Worm (Caenorhabditis elegans): Measurements from ENCODE around the gene acs-4.
A peak's percentile ranks its signal among the peaks of the same experiment; 100 is the strongest.

Gene acs-4

DNA sequence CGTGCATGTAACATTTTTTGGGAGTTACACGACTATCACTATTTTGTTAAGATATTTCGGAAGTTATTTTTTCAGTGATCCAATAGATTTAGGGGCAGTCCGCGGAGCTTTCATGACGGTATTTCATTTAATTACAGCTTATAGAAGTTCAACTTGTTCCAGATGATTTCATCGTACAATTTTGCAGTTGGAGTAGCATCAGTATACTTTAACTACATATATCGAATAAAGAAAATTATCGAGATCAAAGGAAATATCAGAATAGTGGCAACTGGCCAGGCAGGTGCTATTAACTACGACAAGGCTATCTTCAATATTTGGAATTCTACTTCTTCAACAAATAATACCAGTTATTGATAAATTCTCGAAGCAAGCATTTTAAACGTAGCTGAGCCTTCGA lies 10.9 kb downstream of the acs-4 start:
- TF ChIP-seq crh-2 (tag; optimal IDR thresholded peaks at IDR 0.05) = no peak
- TF ChIP-seq lin-11 (tag; optimal IDR thresholded peaks at IDR 0.05) = no peak
- TF ChIP-seq sma-9 (GFP tag; optimal IDR thresholded peaks at IDR 0.05) = no peak
- no peak for TF ChIP-seq sma-9 (tag; optimal IDR thresholded peaks at IDR 0.05)
- TF ChIP-seq ceh-82 (tag; optimal IDR thresholded peaks at IDR 0.05) = no peak

DNA sequence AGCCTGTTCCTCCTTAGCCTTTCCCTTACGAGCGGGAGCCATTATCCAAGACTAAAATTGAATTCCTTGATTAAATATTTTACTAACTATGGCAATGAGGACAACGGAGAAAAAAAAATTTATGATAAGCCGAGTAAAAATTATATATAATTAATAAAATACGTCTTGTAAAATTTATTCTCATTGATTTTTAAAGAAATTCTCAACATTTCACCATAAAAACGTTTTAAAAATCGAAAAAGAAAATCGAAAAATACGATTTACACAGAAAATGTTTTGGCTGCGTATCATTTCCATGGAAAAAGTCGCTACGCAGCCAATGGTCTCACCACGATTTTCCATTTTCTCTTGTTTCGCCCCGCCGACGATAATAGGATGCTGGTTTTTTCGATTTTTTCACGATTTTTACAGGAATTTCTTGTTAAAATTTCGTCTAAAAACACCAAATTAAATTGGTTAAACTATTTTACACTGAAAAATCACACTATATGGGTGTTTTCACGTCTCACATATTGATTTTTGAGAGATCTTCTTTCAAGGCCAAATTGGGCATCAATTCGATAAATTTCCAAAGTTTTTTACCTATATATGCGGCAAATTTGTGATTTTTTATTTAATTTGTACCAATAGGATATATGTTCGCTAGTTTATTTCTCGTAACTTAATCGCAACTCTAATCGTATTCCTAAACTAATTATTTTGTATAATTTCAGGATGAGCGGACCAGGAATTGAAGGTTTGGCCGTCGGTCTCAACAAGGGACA lies 12.1 kb downstream of the acs-4 start, which contains the start of the genes rps-14 and rpl-36:
TSS of gene rps-14 (minus strand) at position 51 of the 764 bp plus-strand sequence.
TSS of gene rpl-36 (plus strand) at position 714 of the 764 bp plus-strand sequence.
- TF ChIP-seq lin-39 (tag; optimal IDR thresholded peaks at IDR 0.05) (no peak), sem-4 (tag; optimal IDR thresholded peaks at IDR 0.05) (peak; percentile 78), ztf-4 (tag; optimal IDR thresholded peaks at IDR 0.05) (peak; percentile 80), ZK546.5 (tag; optimal IDR thresholded peaks at IDR 0.05) (peak; percentile 87), nhr-237 (tag; optimal IDR thresholded peaks at IDR 0.05) (no peak), crh-2 (tag; optimal IDR thresholded peaks at IDR 0.05) (peak; percentile 94), dmd-4 (tag; optimal IDR thresholded peaks at IDR 0.05) (no peak), elt-3 (tag; optimal IDR thresholded peaks at IDR 0.05) (no peak), R02D3.7 (tag; optimal IDR thresholded peaks at IDR 0.05) (peak; percentile 44), egl-27 (tag; optimal IDR thresholded peaks at IDR 0.05) (peak; percentile 91), ceh-16 (tag; optimal IDR thresholded peaks at IDR 0.05) (peak; percentile 74), nhr-23 (tag; optimal IDR thresholded peaks at IDR 0.05) (no peak), nhr-10 (tag; optimal IDR thresholded peaks at IDR 0.05) (peak; percentile 47), skn-1 (tag; optimal IDR thresholded peaks at IDR 0.05) (no peak), alr-1 (tag; optimal IDR thresholded peaks at IDR 0.05) (no peak), sma-3 (GFP tag; optimal IDR thresholded peaks at IDR 0.05) (peak; percentile 90), lin-11 (tag; optimal IDR thresholded peaks at IDR 0.05) (peak; percentile 79), lin-13 (GFP tag; optimal IDR thresholded peaks at IDR 0.05) (peak; percentile 91), unc-62 (GFP tag; optimal IDR thresholded peaks at IDR 0.05) (no peak), blmp-1 (tag; optimal IDR thresholded peaks at IDR 0.05; ENCODE audit: insufficient read depth) (peak; percentile 88), mdl-1 (tag; optimal IDR thresholded peaks at IDR 0.05) (peak in 1 of 2 experiments; percentile 19), nhr-6 (tag; optimal IDR thresholded peaks at IDR 0.05) (peak; percentile 91), mab-5 (tag; optimal IDR thresholded peaks at IDR 0.05) (peak; percentile 74), lsy-2 (tag; optimal IDR thresholded peaks at IDR 0.05) (peak; percentile 83 to 96), unc-55 (GFP tag; optimal IDR thresholded peaks at IDR 0.05) (peak; percentile 93), nhr-21 (tag; optimal IDR thresholded peaks at IDR 0.05) (peak; percentile 91), ztf-11 (tag; optimal IDR thresholded peaks at IDR 0.05) (no peak), sma-9 (GFP tag; optimal IDR thresholded peaks at IDR 0.05) (peak; percentile 88), sma-9 (tag; optimal IDR thresholded peaks at IDR 0.05) (no peak), ama-1 (optimal IDR thresholded peaks at IDR 0.05) (peak; percentile 87), aly-2 (tag; optimal IDR thresholded peaks at IDR 0.05) (no peak), peb-1 (tag; optimal IDR thresholded peaks at IDR 0.05) (no peak), elt-1 (tag; optimal IDR thresholded peaks at IDR 0.05) (no peak), nhr-11 (tag; optimal IDR thresholded peaks at IDR 0.05) (no peak), ceh-82 (tag; optimal IDR thresholded peaks at IDR 0.05) (peak; percentile 23), unc-39 (tag; optimal IDR thresholded peaks at IDR 0.05) (no peak), nhr-77 (tag; optimal IDR thresholded peaks at IDR 0.05) (peak; percentile 23), snpc-4 (tag; optimal IDR thresholded peaks at IDR 0.05) (peak; percentile 74), ztf-1 (GFP tag; conservative IDR thresholded peaks at IDR 0.05) (no peak), F13H6.1 (tag; optimal IDR thresholded peaks at IDR 0.05) (peak; percentile 83), nhr-129 (tag; optimal IDR thresholded peaks at IDR 0.05) (peak; percentile 88), Y55F3AM.14 (GFP tag; optimal IDR thresholded peaks at IDR 0.05) (no peak), nhr-12 (tag; optimal IDR thresholded peaks at IDR 0.05) (no peak), nhr-25 (tag; optimal IDR thresholded peaks at IDR 0.05) (peak; percentile 93), fos-1 (tag; optimal IDR thresholded peaks at IDR 0.05) (peak; percentile 71), mbf-1 (tag; optimal IDR thresholded peaks at IDR 0.05) (no peak), zag-1 (tag; optimal IDR thresholded peaks at IDR 0.05) (no peak), C34F6.9 (tag; optimal IDR thresholded peaks at IDR 0.05) (peak; percentile 95), gmeb-1 (tag; optimal IDR thresholded peaks at IDR 0.05) (peak; percentile 88)

Data from whole organism, L2 larva.